Fruit fly (Drosophila melanogaster) whole organism, prepupa: Measurements from ENCODE around the gene CG15756.

Experiments used
- CG11762 ChIP-seq: fragments of 200-800 bp; sonication (Bioruptor generic); optimal IDR thresholded peaks from 3 replicates; lab custom pipeline; 2016; ENCODE audit warnings: missing biosample characterization, missing genetic modification characterization; ENCODE audit not compliant: insufficient read depth
- CG11902 ChIP-seq: fragments of 200-800 bp; sonication (Bioruptor generic); optimal IDR thresholded peaks from 3 replicates; lab custom pipeline; 2016; ENCODE audit warnings: missing biosample characterization, missing genetic modification characterization
- CG31627 ChIP-seq: fragments of 200-800 bp; sonication (Bioruptor generic); optimal IDR thresholded peaks from 3 replicates; lab custom pipeline; 2016; ENCODE audit warnings: missing biosample characterization, missing genetic modification characterization
- CG8119 ChIP-seq: fragments of 200-800 bp; sonication (Bioruptor generic); IDR thresholded peaks from 3 replicates; pipeline ENCODE4 v1.3.6; 2022; ENCODE audit warnings: missing biosample characterization, missing genetic modification characterization
- Eip93F ChIP-seq: fragments of 200-800 bp; sonication (Bioruptor generic); optimal IDR thresholded peaks from 2 replicates; lab custom pipeline; 2016; ENCODE audit warnings: missing biosample characterization, mild to moderate bottlenecking, missing genetic modification characterization
- Lpt ChIP-seq: fragments of 200-800 bp; sonication (Bioruptor generic); optimal IDR thresholded peaks from 3 replicates; lab custom pipeline; 2016; ENCODE audit warnings: missing biosample characterization, missing genetic modification characterization
- acj6 ChIP-seq: fragments of 200-800 bp; sonication (Bioruptor generic); optimal IDR thresholded peaks from 3 replicates; lab custom pipeline; 2016; ENCODE audit warnings: missing biosample characterization, missing genetic modification characterization
- fkh ChIP-seq: fragments of 200-800 bp; sonication (Bioruptor generic); optimal IDR thresholded peaks from 3 replicates; lab custom pipeline; 2017; ENCODE audit warnings: missing biosample characterization, mild to moderate bottlenecking, missing genetic modification characterization, moderate library complexity
- spab ChIP-seq: fragments of 200-800 bp; sonication (Bioruptor generic); optimal IDR thresholded peaks from 2 replicates; lab custom pipeline; 2017; ENCODE audit warnings: missing biosample characterization, mild to moderate bottlenecking, missing genetic modification characterization, missing genetic modification reagents

- TF ChIP-seq Lpt (GFP tag; lab: Kevin White, UChicago) (no peak), CG8119 (GFP tag; lab: Robert Waterston, UW) (no peak), spab (GFP tag; lab: Kevin White, UChicago) (no peak), acj6 (GFP tag; lab: Kevin White, UChicago) (no peak), CG11762 (no peak), Eip93F (no peak), fkh (GFP tag; lab: Kevin White, UChicago) (no peak), CG11902 (GFP tag; lab: Kevin White, UChicago) (no peak), CG31627 (GFP tag; lab: Kevin White, UChicago) (no peak)
Observed at dm6 chrX:13568841-13569240, 34.6 kb downstream of the CG15756 start.
